Fruit fly (Drosophila melanogaster) Kc167 (cell line): Measurements from ENCODE around the gene CG9014.

ENCODE experiments used
- Myc ChIP-seq: fragments of >200 bp; optimal IDR thresholded peaks from 2 replicates; lab custom pipeline; 2017; ENCODE audit warnings: missing external identifiers
- psq ChIP-seq: fragments of >200 bp; optimal IDR thresholded peaks from 2 replicates; lab custom pipeline; 2017; ENCODE audit warnings: missing external identifiers

dm6 chr2L:13723542-13723941, at the start of gene CG9014:
- TF ChIP-seq psq (no peak), Myc (lab: Kevin White, UChicago) (no peak)
